Fruit fly (Drosophila melanogaster) whole organism, embryonic: ENCODE data around the gene Lcp65Ad.

Experiments
- CG10209 ChIP-seq: fragments of 200-800 bp; sonication (Bioruptor generic); optimal IDR thresholded peaks from 3 replicates; lab custom pipeline; 2017; ENCODE audit warnings: missing biosample characterization, mild to moderate bottlenecking, missing genetic modification characterization, missing genetic modification reagents
- CG10462 ChIP-seq: fragments of 200-800 bp; sonication (Bioruptor generic); optimal IDR thresholded peaks from 2 replicates; lab custom pipeline; 2016; ENCODE audit warnings: missing biosample characterization, missing genetic modification characterization
- CG11093 ChIP-seq: fragments of 200-800 bp; sonication (Bioruptor generic); IDR thresholded peaks from 3 replicates; pipeline ENCODE4 v1.3.6; 2022; ENCODE audit warnings: missing biosample characterization, missing genetic modification characterization
- CG13296 ChIP-seq: fragments of 200-800 bp; sonication (Bioruptor generic); optimal IDR thresholded peaks from 3 replicates; lab custom pipeline; 2018; ENCODE audit warnings: missing biosample characterization, mild to moderate bottlenecking, missing genetic modification characterization
- CG13424 ChIP-seq: fragments of 200-800 bp; sonication (Bioruptor generic); optimal IDR thresholded peaks from 2 replicates; lab custom pipeline; 2019; ENCODE audit warnings: missing biosample characterization, mild to moderate bottlenecking, missing genetic modification characterization, moderate library complexity
- CG14710 ChIP-seq: fragments of 200-800 bp; sonication (Bioruptor generic); optimal IDR thresholded peaks from 3 replicates; lab custom pipeline; 2019; ENCODE audit warnings: missing biosample characterization, mild to moderate bottlenecking, missing genetic modification characterization, moderate library complexity
- CG15601 ChIP-seq: fragments of 200-800 bp; sonication (Bioruptor generic); optimal IDR thresholded peaks from 3 replicates; lab custom pipeline; 2019; ENCODE audit warnings: missing biosample characterization, mild to moderate bottlenecking, missing genetic modification characterization, moderate library complexity
- CG15696 ChIP-seq: fragments of 200-800 bp; sonication (Bioruptor generic); optimal IDR thresholded peaks from 2 replicates; lab custom pipeline; 2019; ENCODE audit warnings: missing biosample characterization, mild to moderate bottlenecking, missing genetic modification characterization, moderate library complexity
- CG17186 ChIP-seq: fragments of 200-800 bp; sonication (Bioruptor generic); optimal IDR thresholded peaks from 3 replicates; lab custom pipeline; 2017; ENCODE audit warnings: missing biosample characterization, missing genetic modification reagents, missing genetic modification characterization
- CG2889 ChIP-seq: fragments of 200-800 bp; sonication (Bioruptor generic); IDR thresholded peaks from 3 replicates; pipeline ENCODE4 v1.3.6; 2022; ENCODE audit warnings: missing biosample characterization, missing genetic modification characterization
- CG31441 ChIP-seq: fragments of 200-800 bp; sonication (Bioruptor generic); IDR thresholded peaks from 2 replicates; pipeline ENCODE4 v1.3.6; 2022; ENCODE audit warnings: missing biosample characterization, missing genetic modification characterization
- CG32767 ChIP-seq: fragments of 200-800 bp; sonication (Bioruptor generic); IDR thresholded peaks from 2 replicates; pipeline ENCODE4 v1.3.6; 2022; ENCODE audit warnings: missing biosample characterization, missing genetic modification characterization
- CG6765 ChIP-seq: fragments of 200-800 bp; sonication (Bioruptor generic); optimal IDR thresholded peaks from 3 replicates; lab custom pipeline; 2017; ENCODE audit warnings: missing biosample characterization, mild to moderate bottlenecking, missing genetic modification characterization
- CG9876 ChIP-seq: fragments of 200-800 bp; sonication (Bioruptor generic); optimal IDR thresholded peaks from 2 replicates; lab custom pipeline; 2016; ENCODE audit warnings: missing biosample characterization, missing genetic modification characterization
- CG9932 ChIP-seq: fragments of 200-800 bp; sonication (Bioruptor generic); IDR thresholded peaks from 2 replicates; pipeline ENCODE4 v1.3.6; 2022; ENCODE audit warnings: missing biosample characterization, missing genetic modification characterization
- CkIIα-i1 ChIP-seq: fragments of 200-800 bp; sonication (Bioruptor generic); IDR thresholded peaks from 2 replicates; pipeline ENCODE4 v1.3.6; 2022; ENCODE audit warnings: missing biosample characterization, missing genetic modification characterization
- D ChIP-seq, 2 experiments: fragments of 200-800 bp in 1 of 2; fragments of >200 bp in 1 of 2; sonication (Bioruptor generic) in 1 of 2; optimal IDR thresholded peaks; 2 replicates in 1 of 2; 3 replicates in 1 of 2; lab custom pipeline; 2017; ENCODE audit warnings: mild to moderate bottlenecking in 1 of 2, missing biosample characterization in 1 of 2, missing genetic modification characterization in 1 of 2, missing genetic modification reagents in 1 of 2
- Ets97D ChIP-seq: fragments of 200-800 bp; sonication (Bioruptor generic); optimal IDR thresholded peaks from 3 replicates; lab custom pipeline; 2016; ENCODE audit warnings: missing biosample characterization, missing genetic modification characterization
- Hr3 ChIP-seq: fragments of 200-800 bp; sonication (Bioruptor generic); optimal IDR thresholded peaks from 3 replicates; lab custom pipeline; 2016; ENCODE audit warnings: missing biosample characterization, missing genetic modification characterization
- Med ChIP-seq: fragments of 200-800 bp; sonication (Bioruptor generic); peaks from one replicate; lab custom pipeline; 2016; ENCODE audit warnings: missing biosample characterization, missing genetic modification characterization, mild to moderate bottlenecking, inconsistent platforms, moderate library complexity
- Nf-YA ChIP-seq: fragments of 200-800 bp; sonication (Bioruptor generic); IDR thresholded peaks from 2 replicates; pipeline ENCODE4 v1.3.6; 2022; ENCODE audit warnings: missing biosample characterization, missing genetic modification characterization
- Nf-YC ChIP-seq: fragments of 200-800 bp; optimal IDR thresholded peaks from 3 replicates; lab custom pipeline; 2019; ENCODE audit warnings: missing biosample characterization, mild to moderate bottlenecking, missing genetic modification characterization, moderate library complexity
- Optix ChIP-seq: fragments of 200-800 bp; sonication (Bioruptor generic); IDR thresholded peaks from 3 replicates; pipeline ENCODE4 v1.3.6; 2022; ENCODE audit warnings: missing biosample characterization, missing genetic modification characterization
- Ptx1 ChIP-seq: fragments of 200-800 bp; sonication (Bioruptor generic); IDR thresholded peaks from 2 replicates; pipeline ENCODE4 v1.3.6; 2022; ENCODE audit warnings: missing biosample characterization, missing genetic modification characterization
- Ravus ChIP-seq: fragments of 200-800 bp; sonication (Bioruptor generic); IDR thresholded peaks from 2 replicates; pipeline ENCODE4 v1.3.6; 2022; ENCODE audit warnings: missing biosample characterization, missing genetic modification characterization
- Scr ChIP-seq: fragments of 200-800 bp; sonication (Bioruptor generic); IDR thresholded peaks from 2 replicates; pipeline ENCODE4 v1.3.6; 2022; ENCODE audit warnings: missing biosample characterization, missing genetic modification characterization; ENCODE audit not compliant: partially characterized antibody
- Sox100B ChIP-seq: fragments of 200-800 bp; sonication (Bioruptor generic); optimal IDR thresholded peaks from 3 replicates; lab custom pipeline; 2018; ENCODE audit warnings: missing biosample characterization, mild to moderate bottlenecking, missing genetic modification characterization
- Sox102F ChIP-seq: fragments of 200-800 bp; sonication (Bioruptor generic); optimal IDR thresholded peaks from 2 replicates; lab custom pipeline; 2018; ENCODE audit warnings: missing biosample characterization, mild to moderate bottlenecking, missing genetic modification characterization, moderate library complexity
- ab ChIP-seq: fragments of 200-800 bp; sonication (Bioruptor generic); optimal IDR thresholded peaks from 2 replicates; lab custom pipeline; 2016; ENCODE audit warnings: missing biosample characterization, missing genetic modification characterization
- ash1 ChIP-seq: fragments of 200-800 bp; sonication (Bioruptor generic); optimal IDR thresholded peaks from 2 replicates; lab custom pipeline; 2018; ENCODE audit warnings: missing biosample characterization, mild to moderate bottlenecking, missing genetic modification characterization
- bsh ChIP-seq, 2 experiments: fragments of 200-800 bp; sonication (Bioruptor generic); optimal IDR thresholded peaks; 2 replicates each; lab custom pipeline; 2017 to 2018; ENCODE audit warnings: mild to moderate bottlenecking in 2 of 2, missing biosample characterization in 2 of 2, missing genetic modification characterization in 2 of 2, moderate library complexity in 1 of 2
- cg ChIP-seq: fragments of 200-800 bp; sonication (Bioruptor generic); optimal IDR thresholded peaks from 3 replicates; lab custom pipeline; 2019; ENCODE audit warnings: missing biosample characterization, mild to moderate bottlenecking, missing genetic modification characterization, moderate library complexity
- chinmo ChIP-seq: fragments of 200-800 bp; sonication (Bioruptor generic); IDR thresholded peaks from 4 replicates; pipeline ENCODE4 v1.3.6; 2022; ENCODE audit warnings: missing biosample characterization, missing genetic modification characterization; ENCODE audit not compliant: partially characterized antibody
- dmrt11E ChIP-seq: fragments of 200-800 bp; sonication (Bioruptor generic); optimal IDR thresholded peaks from 3 replicates; lab custom pipeline; 2018; ENCODE audit warnings: missing biosample characterization, mild to moderate bottlenecking, missing genetic modification characterization, moderate library complexity
- dmrt99B ChIP-seq: fragments of 200-800 bp; sonication (Bioruptor generic); optimal IDR thresholded peaks from 2 replicates; lab custom pipeline; 2018; ENCODE audit warnings: missing biosample characterization, mild to moderate bottlenecking, missing genetic modification characterization, moderate library complexity
- dysf ChIP-seq: fragments of 200-800 bp; sonication (Bioruptor generic); IDR thresholded peaks from 3 replicates; pipeline ENCODE4 v1.3.6; 2022; ENCODE audit warnings: missing biosample characterization, missing genetic modification characterization
- fd102C ChIP-seq: fragments of 200-800 bp; sonication (Bioruptor generic); optimal IDR thresholded peaks from 2 replicates; lab custom pipeline; 2018; ENCODE audit warnings: missing biosample characterization, mild to moderate bottlenecking, missing genetic modification characterization, moderate library complexity
- fd96Cb ChIP-seq: fragments of 200-800 bp; sonication (Bioruptor generic); optimal IDR thresholded peaks from 2 replicates; lab custom pipeline; 2018; ENCODE audit warnings: missing biosample characterization, mild to moderate bottlenecking, missing genetic modification characterization, moderate library complexity
- lola ChIP-seq, 3 experiments: fragments of >200 bp in 2 of 3; fragments of 200-800 bp in 1 of 3; sonication (Bioruptor generic) in 1 of 3; optimal IDR thresholded peaks; 2 replicates each; lab custom pipeline; 2017 to 2019; ENCODE audit warnings: missing biosample characterization in 3 of 3, missing genetic modification characterization in 3 of 3, mild to moderate bottlenecking in 1 of 3, moderate library complexity in 1 of 3
- luna ChIP-seq: fragments of 200-800 bp; sonication (Bioruptor generic); optimal IDR thresholded peaks from 2 replicates; lab custom pipeline; 2016; ENCODE audit warnings: missing biosample characterization, missing genetic modification characterization
- nmo ChIP-seq: fragments of 200-800 bp; sonication (Bioruptor generic); optimal IDR thresholded peaks from 2 replicates; lab custom pipeline; 2018; ENCODE audit warnings: missing biosample characterization, mild to moderate bottlenecking, missing genetic modification characterization, moderate library complexity
- pho ChIP-seq: fragments of 200-800 bp; sonication (Bioruptor generic); optimal IDR thresholded peaks from 2 replicates; lab custom pipeline; 2016; ENCODE audit warnings: missing biosample characterization, missing genetic modification characterization
- pros ChIP-seq: fragments of 200-800 bp; sonication (Bioruptor generic); optimal IDR thresholded peaks from 3 replicates; lab custom pipeline; 2019; ENCODE audit warnings: missing biosample characterization, mild to moderate bottlenecking, missing genetic modification characterization, moderate library complexity
- ranshi ChIP-seq: fragments of 200-800 bp; sonication (Bioruptor generic); IDR thresholded peaks from 2 replicates; pipeline ENCODE4 v1.3.6; 2022; ENCODE audit warnings: missing biosample characterization, missing genetic modification characterization
- sc ChIP-seq, 3 experiments: fragments of >200 bp in 2 of 3; fragments of 200-800 bp in 1 of 3; sonication (Bioruptor generic) in 1 of 3; optimal IDR thresholded peaks; 2 replicates in 2 of 3; 3 replicates in 1 of 3; lab custom pipeline; 2017; ENCODE audit warnings: mild to moderate bottlenecking in 1 of 3, missing biosample characterization in 1 of 3, missing genetic modification characterization in 1 of 3, missing genetic modification reagents in 1 of 3
- sens ChIP-seq: fragments of 200-800 bp; sonication (Bioruptor generic); peaks from one replicate; lab custom pipeline; 2016; ENCODE audit warnings: missing biosample characterization, missing genetic modification characterization
- tio ChIP-seq: fragments of 200-800 bp; sonication (Bioruptor generic); optimal IDR thresholded peaks from 2 replicates; lab custom pipeline; 2017; ENCODE audit warnings: missing biosample characterization, missing genetic modification characterization, inconsistent platforms
- trem ChIP-seq: fragments of 200-800 bp; optimal IDR thresholded peaks from 3 replicates; lab custom pipeline; 2019; ENCODE audit warnings: missing biosample characterization, mild to moderate bottlenecking, missing genetic modification characterization, moderate library complexity

Lcp65Ad gene

DNA sequence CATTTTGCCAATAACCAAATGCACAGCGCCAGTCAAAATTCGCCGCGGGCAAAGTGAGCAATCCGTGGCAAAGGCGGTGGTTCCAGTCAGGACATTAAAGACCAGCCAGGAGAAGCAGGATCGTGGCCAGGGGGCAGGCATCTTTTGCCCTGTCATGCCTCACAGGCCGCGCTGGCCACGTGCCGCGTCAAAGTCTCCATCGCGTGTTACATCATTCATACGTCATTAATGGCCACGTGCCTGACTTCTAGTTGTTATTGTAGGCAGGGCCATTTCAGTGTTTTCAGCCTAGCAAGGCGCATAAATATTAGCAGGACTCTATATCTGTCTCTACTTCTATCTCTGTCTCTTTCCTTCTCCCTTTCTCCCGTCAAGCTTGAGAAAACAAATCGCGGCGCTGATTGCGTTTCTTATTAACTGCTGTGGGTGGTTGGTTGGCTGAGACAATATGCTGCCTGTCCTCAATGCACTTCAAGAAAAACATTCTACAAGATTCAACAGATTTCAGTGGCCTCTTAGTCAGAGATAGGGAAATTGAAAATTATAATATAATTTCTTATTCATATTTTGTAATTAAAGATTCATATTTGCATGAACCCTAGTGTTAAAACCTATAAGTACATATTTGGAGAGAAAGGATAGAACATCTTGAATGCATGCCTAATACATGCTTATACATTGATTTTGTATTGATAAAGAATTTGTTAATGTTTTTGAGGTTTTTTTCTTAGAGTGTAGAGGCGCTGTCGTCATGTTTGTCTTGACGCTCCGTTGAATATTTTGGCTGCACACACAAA lies 34.7 kb upstream of the Lcp65Ad start:
- peak in 1 of 3 experiments; percentile 45 for TF ChIP-seq lola (GFP tag; optimal IDR thresholded peaks at IDR 0.05; lab: Kevin White, UChicago)
- peak; percentile 50 for TF ChIP-seq CG14710 (tag; lab: Kevin White, UChicago)
- no peak for TF ChIP-seq CG32767 (GFP tag; lab: Robert Waterston, UW)
- no peak for TF ChIP-seq Ravus (GFP tag; lab: Robert Waterston, UW)
- TF ChIP-seq Ets97D (GFP tag; lab: Kevin White, UChicago): no peak
- peak; percentile 37 for TF ChIP-seq Med (GFP tag; lab: Kevin White, UChicago)
- TF ChIP-seq pho (GFP tag; lab: Kevin White, UChicago): no peak
- no peak for TF ChIP-seq tio (GFP tag; lab: Kevin White, UChicago)
- TF ChIP-seq CG6765 (GFP tag; lab: Kevin White, UChicago): no peak
- TF ChIP-seq CkIIα-i1 (GFP tag; lab: Robert Waterston, UW): no peak
- no peak for TF ChIP-seq chinmo (GFP tag; lab: Robert Waterston, UW)
- peak; percentile 48; the same call in 1 of the 2 replicates for TF ChIP-seq CG31441 (GFP tag; lab: Robert Waterston, UW)
- TF ChIP-seq dysf (GFP tag; lab: Robert Waterston, UW): no peak
- TF ChIP-seq cg (GFP tag; lab: Kevin White, UChicago): no peak
- TF ChIP-seq Nf-YC (tag; lab: Kevin White, UChicago): peak; percentile 20
- peak in 1 of 2 experiments; percentile 50 for TF ChIP-seq bsh (GFP tag; optimal IDR thresholded peaks at IDR 0.05; lab: Kevin White, UChicago)
- TF ChIP-seq CG11093 (GFP tag; lab: Robert Waterston, UW): no peak
- TF ChIP-seq ash1 (GFP tag; lab: Kevin White, UChicago): no peak
- no peak for TF ChIP-seq sc (optimal IDR thresholded peaks at IDR 0.05; lab: Kevin White, UChicago)
- TF ChIP-seq sc (GFP tag; optimal IDR thresholded peaks at IDR 0.05; lab: Kevin White, UChicago): peak; percentile 6
- TF ChIP-seq CG13296 (GFP tag; lab: Kevin White, UChicago): no peak
- TF ChIP-seq luna (GFP tag; lab: Kevin White, UChicago): no peak
- peak; percentile 40 for TF ChIP-seq dmrt11E (tag; lab: Kevin White, UChicago)
- no peak for TF ChIP-seq ranshi (GFP tag; lab: Robert Waterston, UW)
- peak; percentile 25 for TF ChIP-seq CG15696
- no peak for TF ChIP-seq Ptx1 (GFP tag; lab: Robert Waterston, UW)
- no peak for TF ChIP-seq CG2889 (GFP tag; lab: Robert Waterston, UW)
- peak; percentile 11 for TF ChIP-seq trem (tag; lab: Kevin White, UChicago)
- TF ChIP-seq sens (GFP tag; lab: Kevin White, UChicago): peak; percentile 6
- no peak for TF ChIP-seq CG17186 (GFP tag; lab: Kevin White, UChicago)
- no peak for TF ChIP-seq Optix
- peak; percentile 19 for TF ChIP-seq fd96Cb (tag; lab: Kevin White, UChicago)
- peak; percentile 23 for TF ChIP-seq nmo (GFP tag; lab: Kevin White, UChicago)
- peak; percentile 10 for TF ChIP-seq CG13424 (tag; lab: Kevin White, UChicago)
- TF ChIP-seq Nf-YA: no peak
- TF ChIP-seq Hr3 (GFP tag; lab: Kevin White, UChicago): no peak
- TF ChIP-seq CG15601 (tag; lab: Kevin White, UChicago): no peak
- TF ChIP-seq dmrt99B (tag; lab: Kevin White, UChicago): peak; percentile 28
- TF ChIP-seq CG9932 (GFP tag; lab: Robert Waterston, UW): no peak
- TF ChIP-seq Scr (GFP tag; lab: Robert Waterston, UW): no peak
- TF ChIP-seq ab (GFP tag; lab: Kevin White, UChicago): no peak
- no peak for TF ChIP-seq CG10462 (GFP tag; lab: Kevin White, UChicago)
- peak; percentile 8 for TF ChIP-seq Sox102F (GFP tag; lab: Kevin White, UChicago)
- no peak for TF ChIP-seq D (optimal IDR thresholded peaks at IDR 0.05; lab: Kevin White, UChicago)
- peak; percentile 27 for TF ChIP-seq D (GFP tag; optimal IDR thresholded peaks at IDR 0.05; lab: Kevin White, UChicago)
- TF ChIP-seq CG9876 (GFP tag; lab: Kevin White, UChicago): no peak
- TF ChIP-seq Sox100B: peak; percentile 44
- TF ChIP-seq fd102C (GFP tag; lab: Kevin White, UChicago): no peak
- TF ChIP-seq CG10209 (GFP tag; lab: Kevin White, UChicago): no peak
- TF ChIP-seq pros: peak; percentile 48
